Fruit fly (Drosophila melanogaster): ENCODE data around the gene sip1.

DNA sequence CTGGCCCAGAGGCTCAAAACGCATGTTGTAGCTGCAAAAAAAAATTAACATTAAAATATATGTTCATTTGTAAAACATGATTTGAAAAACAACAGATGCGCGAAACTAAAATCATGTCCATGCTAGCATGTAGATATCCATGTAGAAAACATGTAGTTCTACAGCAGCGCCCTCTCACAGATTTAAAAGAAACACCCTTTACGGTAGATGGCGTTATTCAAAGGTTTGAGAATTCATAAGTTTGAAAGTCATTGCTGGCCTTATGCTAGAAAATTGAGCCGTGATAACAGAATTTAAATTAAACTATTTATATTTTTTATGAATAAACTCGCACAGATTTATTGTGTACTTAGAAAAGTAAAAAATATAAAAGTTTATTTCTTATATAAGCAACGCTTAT, 50.3 kb downstream of the sip1 start:
- TF ChIP-seq rn (GFP tag; IDR thresholded peaks at IDR 0.05) (no peak), Ets98B (GFP tag; IDR thresholded peaks at IDR 0.05) (no peak), CG12605 (GFP tag; IDR thresholded peaks at IDR 0.05) (no peak), CG32121 (GFP tag; IDR thresholded peaks at IDR 0.05) (no peak), CG14655 (GFP tag; optimal IDR thresholded peaks at IDR 0.05) (no peak), Pif1B (GFP tag; optimal IDR thresholded peaks at IDR 0.05) (no peak), CG8301 (tag; optimal IDR thresholded peaks at IDR 0.05) (no peak), EcR (GFP tag; optimal IDR thresholded peaks at IDR 0.05) (no peak), CG10348 (GFP tag; IDR thresholded peaks at IDR 0.05) (no peak), CG8159 (tag; optimal IDR thresholded peaks at IDR 0.05) (no peak), Pif1A (GFP tag; optimal IDR thresholded peaks at IDR 0.05) (no peak), Snoo (tag; optimal IDR thresholded peaks at IDR 0.05) (no peak)
